Fruit fly (Drosophila melanogaster) ovary, adult (tissue): ENCODE data around the gene CG1927.

Source experiments
- CG17801 ChIP-seq: fragments of 200-800 bp; optimal IDR thresholded peaks from 2 replicates; lab custom pipeline; 2019; ENCODE audit warnings: missing biosample characterization, mild to moderate bottlenecking, missing genetic modification characterization, moderate library complexity; ENCODE audit not compliant: partially characterized antibody

The CG1927 gene

dm6 chr3L:1940843-1941418, 28.9 kb downstream of the CG1927 start, which contains the start of gene Mfap1:
TSS of gene Mfap1 (plus strand) at chr3L:1941068.
- no peak for TF ChIP-seq CG17801 (GFP tag; lab: Kevin White, UChicago)

dm6 chr3L:1939983-1940504, 29.8 kb downstream of the CG1927 start:
- TF ChIP-seq CG17801 (GFP tag; lab: Kevin White, UChicago): no peak

dm6 chr3L:1938767-1939166, 31.1 kb downstream of the CG1927 start, which contains the start of the genes CG46523 and CG5687:
TSS of gene CG46523 (minus strand) at chr3L:1939103.
TSS of gene CG5687 (minus strand) at chr3L:1939103.
- no peak for TF ChIP-seq CG17801 (GFP tag; lab: Kevin White, UChicago)

DNA sequence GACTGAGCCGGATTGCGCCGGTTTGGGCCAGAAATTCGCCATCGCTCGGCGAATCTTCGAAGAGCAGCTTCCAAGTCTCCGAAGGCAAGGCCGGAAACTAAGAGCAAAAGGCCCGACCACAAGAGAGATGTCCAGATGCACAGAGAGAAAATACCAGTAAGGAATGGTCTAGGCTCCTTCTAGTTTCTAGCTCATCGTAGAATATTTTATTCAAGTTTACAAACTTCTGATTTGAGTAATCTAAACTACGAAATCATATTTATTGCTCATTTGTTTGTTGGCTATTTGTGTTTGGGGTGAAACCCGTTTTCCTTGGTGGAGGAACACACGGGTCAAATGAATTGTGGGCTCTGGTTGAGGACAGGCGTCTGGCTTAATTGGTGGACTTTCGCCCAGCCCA, 32.4 kb downstream of the CG1927 start:
- no peak for TF ChIP-seq CG17801 (GFP tag; lab: Kevin White, UChicago)

DNA sequence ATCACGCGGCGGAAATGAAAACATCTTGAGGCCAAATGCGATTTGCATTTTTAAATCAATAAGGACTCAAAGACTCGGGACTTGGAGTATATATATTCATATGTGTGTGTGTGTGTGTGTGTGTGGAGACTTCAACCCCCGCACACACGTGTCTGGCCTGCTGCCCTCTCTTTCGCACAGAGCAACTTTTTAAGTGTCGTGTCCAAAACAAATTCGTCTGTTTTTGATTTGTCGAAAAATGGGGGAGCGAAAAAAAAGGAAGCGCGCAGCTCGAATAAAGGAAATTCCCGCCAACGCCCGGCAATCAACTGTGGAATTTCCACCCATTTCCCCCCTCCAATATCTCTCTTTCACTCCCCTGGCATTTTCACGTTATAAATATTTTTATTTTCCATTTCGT, 40.9 kb downstream of the CG1927 start:
- TF ChIP-seq CG17801 (GFP tag; lab: Kevin White, UChicago): no peak

DNA sequence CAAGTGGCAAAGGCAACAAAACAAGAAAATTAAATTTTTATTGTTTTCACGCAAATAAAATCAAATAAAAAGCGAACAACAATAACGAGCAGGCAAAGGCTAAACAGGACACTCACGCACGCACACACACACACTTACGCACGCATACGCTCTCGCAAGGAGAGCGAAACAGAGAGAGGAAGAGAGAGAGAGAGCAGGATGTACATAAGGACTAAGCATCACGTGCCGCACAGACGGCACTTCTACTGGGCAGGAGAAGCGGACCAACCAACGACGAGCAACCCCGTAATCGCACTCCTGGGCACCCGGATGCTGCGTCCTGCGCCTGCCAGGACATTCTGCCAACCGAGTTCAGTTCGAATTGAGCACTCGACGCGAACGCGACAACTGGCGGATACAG, 48.9 kb downstream of the CG1927 start, which contains the start of gene Dbx:
Dbx (plus strand) TSS at position 365 of the 400 bp plus-strand sequence.
- no peak for TF ChIP-seq CG17801 (GFP tag; lab: Kevin White, UChicago)

- no peak for TF ChIP-seq CG17801 (GFP tag; lab: Kevin White, UChicago)
These were observed 49.8 kb downstream of the CG1927 start for dm6 chr3L:1920051-1920450.
